Fruit fly (Drosophila melanogaster): ENCODE measurements around the gene CG17361.

CG17361 gene

dm6 chr3L:14001658-14002523 is 4.9 kb downstream of the CG17361 start, which contains the start of the genes Nprl3 and upSET (continued):
- peak; percentile 44 for TF ChIP-seq CG11504 (tag; optimal IDR thresholded peaks at IDR 0.05)
- no peak for TF ChIP-seq HHEX (GFP tag; optimal IDR thresholded peaks at IDR 0.05)
- peak; percentile 68 for TF ChIP-seq Dref (GFP tag; IDR thresholded peaks at IDR 0.05)
- no peak for TF ChIP-seq hth (optimal IDR thresholded peaks at IDR 0.05)
- TF ChIP-seq CG2712 (tag; optimal IDR thresholded peaks at IDR 0.05), result peak; percentile 52
- TF ChIP-seq CG6683 (GFP tag; optimal IDR thresholded peaks at IDR 0.05), result no peak
- no peak for TF ChIP-seq peb (GFP tag; IDR thresholded peaks at IDR 0.05)
- no peak for TF ChIP-seq Dad (GFP tag; optimal IDR thresholded peaks at IDR 0.05)
- no peak for TF ChIP-seq twi (tag; optimal IDR thresholded peaks at IDR 0.05)
- peak; percentile 78 for TF ChIP-seq onecut (GFP tag; IDR thresholded peaks at IDR 0.05)
- TF ChIP-seq CG10654 (GFP tag; optimal IDR thresholded peaks at IDR 0.05), result no peak
- TF ChIP-seq sc (optimal IDR thresholded peaks at IDR 0.05), result no peak
- no peak for TF ChIP-seq sc (GFP tag; optimal IDR thresholded peaks at IDR 0.05)
- TF ChIP-seq Nf-YB (GFP tag; optimal IDR thresholded peaks at IDR 0.05), result no peak
- TF ChIP-seq az2 (GFP tag; optimal IDR thresholded peaks at IDR 0.05), result no peak
- peak; percentile 59 for TF ChIP-seq CG30020 (tag; optimal IDR thresholded peaks at IDR 0.05)
- TF ChIP-seq GATAe (GFP tag; conservative IDR thresholded peaks at IDR 0.05), result no peak
- TF ChIP-seq CG11085 (GFP tag; IDR thresholded peaks at IDR 0.05), result no peak
- TF ChIP-seq CG32767 (GFP tag; IDR thresholded peaks at IDR 0.05), result no peak
- no peak for TF ChIP-seq org-1 (GFP tag; optimal IDR thresholded peaks at IDR 0.05)
- no peak for TF ChIP-seq prd (optimal IDR thresholded peaks at IDR 0.05)
- TF ChIP-seq prd (GFP tag; IDR thresholded peaks at IDR 0.05), result peak; percentile 21; the same call in 1 of the 3 replicates
- no peak for TF ChIP-seq Taf1 (GFP tag; IDR thresholded peaks at IDR 0.05)
- no peak for TF ChIP-seq CG18764 (GFP tag; optimal IDR thresholded peaks at IDR 0.05)
- no peak for TF ChIP-seq wdn (GFP tag; IDR thresholded peaks at IDR 0.05)
- TF ChIP-seq fd3F (GFP tag; optimal IDR thresholded peaks at IDR 0.05), result no peak
- TF ChIP-seq CG17186 (GFP tag; optimal IDR thresholded peaks at IDR 0.05), result no peak
- TF ChIP-seq Hr78 (GFP tag; optimal IDR thresholded peaks at IDR 0.05), result peak in 1 of 2 experiments; percentile 2
- no peak for TF ChIP-seq ftz-f1 (GFP tag; optimal IDR thresholded peaks at IDR 0.05)
- peak; percentile 77 for TF ChIP-seq CG7963 (GFP tag; IDR thresholded peaks at IDR 0.05; ENCODE audit: partially characterized antibody)
- TF ChIP-seq nmo (GFP tag; optimal IDR thresholded peaks at IDR 0.05), result peak; percentile 51
- TF ChIP-seq CG3847 (GFP tag; IDR thresholded peaks at IDR 0.05), result peak; percentile 44; the same call in 1 of the 2 replicates
- no peak for TF ChIP-seq CG3163 (GFP tag; optimal IDR thresholded peaks at IDR 0.05)
- TF ChIP-seq HmgZ (tag; optimal IDR thresholded peaks at IDR 0.05), result peak; percentile 20
- TF ChIP-seq NC2α (GFP tag; optimal IDR thresholded peaks at IDR 0.05), result no peak
- no peak for TF ChIP-seq Ravus (GFP tag; IDR thresholded peaks at IDR 0.05)
- TF ChIP-seq Ada2b (GFP tag; IDR thresholded peaks at IDR 0.05), result no peak
- TF ChIP-seq CG12659 (GFP tag; optimal IDR thresholded peaks at IDR 0.05), result peak; percentile 53
- no peak for TF ChIP-seq tll (GFP tag; optimal IDR thresholded peaks at IDR 0.05)
- TF ChIP-seq CG3726 (GFP tag; IDR thresholded peaks at IDR 0.05), result no peak
- no peak for TF ChIP-seq odd (GFP tag; optimal IDR thresholded peaks at IDR 0.05)
- TF ChIP-seq pnt (GFP tag; optimal IDR thresholded peaks at IDR 0.05), result no peak
- no peak for TF ChIP-seq H15 (GFP tag; IDR thresholded peaks at IDR 0.05)
- no peak for TF ChIP-seq CG5953 (GFP tag; IDR thresholded peaks at IDR 0.05)
- no peak for TF ChIP-seq Ssrp (tag; optimal IDR thresholded peaks at IDR 0.05)
- TF ChIP-seq abd-A (tag; optimal IDR thresholded peaks at IDR 0.05), result no peak
- TF ChIP-seq Xbp1 (GFP tag; optimal IDR thresholded peaks at IDR 0.05), result no peak
- no peak for TF ChIP-seq CG2202 (tag; optimal IDR thresholded peaks at IDR 0.05)
- no peak for TF ChIP-seq Sry-β (GFP tag; optimal IDR thresholded peaks at IDR 0.05)
- no peak for TF ChIP-seq CG6654 (GFP tag; optimal IDR thresholded peaks at IDR 0.05)
